Worm (Caenorhabditis elegans): ENCODE data around the gene fat-4.

ce11 chrIV:9833337-9833736, 34.1 kb downstream of the fat-4 start:
- TF ChIP-seq B0019.2 (GFP tag; conservative IDR thresholded peaks at IDR 0.05) (no peak), lsy-27 (tag; optimal IDR thresholded peaks at IDR 0.05; ENCODE audit: borderline replicate concordance, insufficient read depth) (no peak), C06A6.2 (GFP tag; conservative IDR thresholded peaks at IDR 0.05) (no peak), nhr-80 (tag; optimal IDR thresholded peaks at IDR 0.05) (no peak), rcor-1 (GFP tag; IDR thresholded peaks at IDR 0.05) (no peak), dox-1 (GFP tag; IDR thresholded peaks at IDR 0.05) (no peak), die-1 (tag; optimal IDR thresholded peaks at IDR 0.05) (no peak), madf-8 (GFP tag; conservative IDR thresholded peaks at IDR 0.05) (no peak), snpc-4 (GFP tag; optimal IDR thresholded peaks at IDR 0.05) (no peak), snpc-4 (tag; optimal IDR thresholded peaks at IDR 0.05) (no peak), F49E8.2 (tag; optimal IDR thresholded peaks at IDR 0.05; ENCODE audit: insufficient read depth) (no peak), hsf-1 (GFP tag; IDR thresholded peaks at IDR 0.05) (no peak), F37B4.10 (GFP tag; IDR thresholded peaks at IDR 0.05) (no peak), lsl-1 (GFP tag; optimal IDR thresholded peaks at IDR 0.05) (no peak), tbx-9 (tag; optimal IDR thresholded peaks at IDR 0.05; ENCODE audit: borderline replicate concordance) (no peak)

Data from whole organism, young adult.